Worm (Caenorhabditis elegans) whole organism, dauer: ENCODE measurements around the gene ddo-2.

Experiments used
- unc-62 ChIP-seq: sonication (generic microtip); optimal IDR thresholded peaks from 2 replicates; lab custom pipeline; 2017; ENCODE audit warnings: missing biosample characterization, missing genetic modification reagents, missing genetic modification characterization

ddo-2 gene

ce11 chrV:7411695-7412094 lies 23.8 kb downstream of the ddo-2 start, which contains the start of gene str-41:
str-41 (plus strand) TSS chrV:7411995.
- TF ChIP-seq unc-62 (GFP tag; lab: Kevin White, UChicago), result no peak

ce11 chrV:7409599-7409998 lies 25.9 kb downstream of the ddo-2 start, which contains the start of gene R13D7.2:
R13D7.2 (plus strand) TSS chrV:7409899.
- no peak for TF ChIP-seq unc-62 (GFP tag; lab: Kevin White, UChicago)

- no peak for TF ChIP-seq unc-62 (GFP tag; lab: Kevin White, UChicago)
Measured at ce11 chrV:7408520-7408919, 27.0 kb downstream of the ddo-2 start, which contains the start of gene srt-6. srt-6 (minus strand) TSS chrV:7408814.

ce11 chrV:7403501-7403900 lies 32.0 kb downstream of the ddo-2 start:
- TF ChIP-seq unc-62 (GFP tag; lab: Kevin White, UChicago), result no peak

- TF ChIP-seq unc-62 (GFP tag; lab: Kevin White, UChicago), result no peak
Measured at ce11 chrV:7402355-7402754, 33.1 kb downstream of the ddo-2 start, which contains the start of gene srj-13. srj-13 (plus strand) TSS chrV:7402655.

- no peak for TF ChIP-seq unc-62 (GFP tag; lab: Kevin White, UChicago)
Measured at ce11 chrV:7400588-7400987, 34.9 kb downstream of the ddo-2 start, which contains the start of gene srx-60. srx-60 (plus strand) TSS chrV:7400888.

- TF ChIP-seq unc-62 (GFP tag; lab: Kevin White, UChicago), result no peak
Measured at ce11 chrV:7400095-7400494, 35.4 kb downstream of the ddo-2 start, which contains the start of gene cnc-9. cnc-9 (minus strand) TSS chrV:7400195.

- no peak for TF ChIP-seq unc-62 (GFP tag; lab: Kevin White, UChicago)
Measured at ce11 chrV:7399202-7399601, 36.3 kb downstream of the ddo-2 start, which contains the start of gene gst-41. gst-41 (minus strand) TSS chrV:7399302.

ce11 chrV:7395359-7395758 lies 40.1 kb downstream of the ddo-2 start, which contains the start of gene srx-9:
srx-9 (minus strand) TSS chrV:7395459.
- no peak for TF ChIP-seq unc-62 (GFP tag; lab: Kevin White, UChicago)

ce11 chrV:7391933-7392332 lies 43.6 kb downstream of the ddo-2 start, which contains the start of gene fbxa-105:
fbxa-105 (minus strand) TSS chrV:7392029.
- no peak for TF ChIP-seq unc-62 (GFP tag; lab: Kevin White, UChicago)

ce11 chrV:7389771-7390170 lies 45.7 kb downstream of the ddo-2 start, which contains the start of gene C02H6.1:
C02H6.1 (minus strand) TSS chrV:7389871.
- no peak for TF ChIP-seq unc-62 (GFP tag; lab: Kevin White, UChicago)

ce11 chrV:7387755-7388154 lies 47.8 kb downstream of the ddo-2 start, which contains the start of gene C02H6.3:
C02H6.3 (minus strand) TSS chrV:7387855.
- no peak for TF ChIP-seq unc-62 (GFP tag; lab: Kevin White, UChicago)

ce11 chrV:7386052-7386573 lies 49.4 kb downstream of the ddo-2 start, which contains the start of gene srp-6:
srp-6 (minus strand) TSS chrV:7386102.
- TF ChIP-seq unc-62 (GFP tag; lab: Kevin White, UChicago), result no peak
